Worm (Caenorhabditis elegans): ENCODE data around the gene exos-9.
A peak's percentile ranks its signal among the peaks of the same experiment; 100 is the strongest.

ce11 chrIII:7159246-7159645 lies 38.6 kb downstream of the exos-9 start:
- TF ChIP-seq unc-62 (GFP tag; optimal IDR thresholded peaks at IDR 0.05 in 1 of 2) (peak in 1 of 2 experiments; percentile 64), unc-62 (tag; optimal IDR thresholded peaks at IDR 0.05) (no peak), pqm-1 (tag; optimal IDR thresholded peaks at IDR 0.05) (no peak), mes-2 (tag; optimal IDR thresholded peaks at IDR 0.05; ENCODE audit: poor library complexity, severe bottlenecking) (no peak), lin-39 (tag; optimal IDR thresholded peaks at IDR 0.05) (no peak), zfp-3 (GFP tag; conservative IDR thresholded peaks at IDR 0.05) (no peak), lsy-2 (tag; optimal IDR thresholded peaks at IDR 0.05) (no peak), ceh-32 (tag; optimal IDR thresholded peaks at IDR 0.05; ENCODE audit: poor library complexity) (no peak), lin-13 (GFP tag; optimal IDR thresholded peaks at IDR 0.05) (no peak), nhr-77 (tag; optimal IDR thresholded peaks at IDR 0.05) (no peak)

Measured in whole organism, L4 larva.